Fruit fly (Drosophila melanogaster) whole organism, embryonic: ENCODE data around the gene CG4404.

ENCODE experiments used
- B-H1 ChIP-seq: fragments of 200-800 bp; sonication (Bioruptor generic); IDR thresholded peaks from 3 replicates; pipeline ENCODE4 v1.3.6; 2022; ENCODE audit warnings: missing biosample characterization, missing genetic modification characterization
- Bgb ChIP-seq: fragments of 200-800 bp; sonication (Bioruptor generic); IDR thresholded peaks from 2 replicates; pipeline ENCODE4 v1.3.6; 2022; ENCODE audit warnings: missing biosample characterization, missing genetic modification characterization; ENCODE audit not compliant: partially characterized antibody
- Bteb2 ChIP-seq: fragments of 200-800 bp; sonication (Bioruptor generic); optimal IDR thresholded peaks from 2 replicates; lab custom pipeline; 2016; ENCODE audit warnings: missing biosample characterization, missing genetic modification characterization
- CG10147 ChIP-seq: fragments of 200-800 bp; sonication (Bioruptor generic); optimal IDR thresholded peaks from 2 replicates; lab custom pipeline; 2019; ENCODE audit warnings: missing biosample characterization, mild to moderate bottlenecking, missing genetic modification characterization, moderate library complexity
- CG10209 ChIP-seq: fragments of 200-800 bp; sonication (Bioruptor generic); optimal IDR thresholded peaks from 3 replicates; lab custom pipeline; 2017; ENCODE audit warnings: missing biosample characterization, mild to moderate bottlenecking, missing genetic modification characterization, missing genetic modification reagents
- CG10267 ChIP-seq: fragments of 200-800 bp; sonication (Bioruptor generic); optimal IDR thresholded peaks from 2 replicates; lab custom pipeline; 2018; ENCODE audit warnings: missing biosample characterization, mild to moderate bottlenecking, missing genetic modification characterization, moderate library complexity
- CG10366 ChIP-seq: fragments of 200-800 bp; sonication (Bioruptor generic); IDR thresholded peaks from 2 replicates; pipeline ENCODE4 v1.3.6; 2022; ENCODE audit warnings: missing biosample characterization, missing genetic modification characterization
- CG12071 ChIP-seq: fragments of 200-800 bp; sonication (Bioruptor generic); optimal IDR thresholded peaks from 3 replicates; lab custom pipeline; 2018; ENCODE audit warnings: missing biosample characterization, mild to moderate bottlenecking, missing genetic modification characterization
- CG12769 ChIP-seq: fragments of 200-800 bp; sonication (Bioruptor generic); optimal IDR thresholded peaks from 2 replicates; lab custom pipeline; 2019; ENCODE audit warnings: missing biosample characterization, mild to moderate bottlenecking, missing genetic modification characterization, moderate library complexity
- CG16813 ChIP-seq: fragments of 200-800 bp; sonication (Bioruptor generic); IDR thresholded peaks from 3 replicates; pipeline ENCODE4 v1.3.6; 2022; ENCODE audit warnings: missing biosample characterization, missing genetic modification characterization; ENCODE audit not compliant: partially characterized antibody
- CG1792 ChIP-seq: fragments of 200-800 bp; sonication (Bioruptor generic); optimal IDR thresholded peaks from 2 replicates; lab custom pipeline; 2016; ENCODE audit warnings: missing biosample characterization, missing genetic modification characterization
- CG18011 ChIP-seq: fragments of 200-800 bp; sonication (Bioruptor generic); optimal IDR thresholded peaks from 2 replicates; lab custom pipeline; 2017; ENCODE audit warnings: missing biosample characterization, missing genetic modification characterization, mild to moderate bottlenecking, moderate library complexity, missing genotype
- CG33557 ChIP-seq: fragments of 200-800 bp; sonication (Bioruptor generic); optimal IDR thresholded peaks from 2 replicates; lab custom pipeline; 2019; ENCODE audit warnings: missing biosample characterization, mild to moderate bottlenecking, missing genetic modification characterization, moderate library complexity
- CG4404 ChIP-seq: fragments of 200-800 bp; sonication (Bioruptor generic); IDR thresholded peaks from 2 replicates; pipeline ENCODE4 v1.3.6; 2022; ENCODE audit warnings: missing biosample characterization, missing genetic modification characterization
- CG4617 ChIP-seq: fragments of 200-800 bp; sonication (Bioruptor generic); optimal IDR thresholded peaks from 3 replicates; lab custom pipeline; 2016; ENCODE audit warnings: missing biosample characterization, missing genetic modification characterization, borderline replicate concordance
- CG7372 ChIP-seq: fragments of 200-800 bp; sonication (Bioruptor generic); IDR thresholded peaks from 2 replicates; pipeline ENCODE4 v1.3.6; 2022; ENCODE audit warnings: missing biosample characterization, missing genetic modification characterization
- CG9876 ChIP-seq: fragments of 200-800 bp; sonication (Bioruptor generic); optimal IDR thresholded peaks from 2 replicates; lab custom pipeline; 2016; ENCODE audit warnings: missing biosample characterization, missing genetic modification characterization
- D ChIP-seq, 2 experiments: fragments of 200-800 bp in 1 of 2; fragments of >200 bp in 1 of 2; sonication (Bioruptor generic) in 1 of 2; optimal IDR thresholded peaks; 2 replicates in 1 of 2; 3 replicates in 1 of 2; lab custom pipeline; 2017; ENCODE audit warnings: mild to moderate bottlenecking in 1 of 2, missing biosample characterization in 1 of 2, missing genetic modification characterization in 1 of 2, missing genetic modification reagents in 1 of 2
- Dbx ChIP-seq: fragments of 200-800 bp; sonication (Bioruptor generic); IDR thresholded peaks from 3 replicates; pipeline ENCODE4 v1.3.6; 2022; ENCODE audit warnings: missing biosample characterization, missing genetic modification characterization
- HLH3B ChIP-seq: fragments of 200-800 bp; sonication (Bioruptor generic); IDR thresholded peaks from 2 replicates; pipeline ENCODE4 v1.3.6; 2022; ENCODE audit warnings: missing biosample characterization, missing genetic modification characterization
- HmgZ ChIP-seq: fragments of 200-800 bp; sonication (Bioruptor generic); optimal IDR thresholded peaks from 2 replicates; lab custom pipeline; 2018; ENCODE audit warnings: missing biosample characterization, mild to moderate bottlenecking, missing genetic modification characterization
- Lhr ChIP-seq: fragments of 200-800 bp; sonication (Bioruptor generic); optimal IDR thresholded peaks from 3 replicates; lab custom pipeline; 2017; ENCODE audit warnings: mild to moderate bottlenecking, missing biosample characterization, missing genetic modification reagents, missing genetic modification characterization
- Med ChIP-seq: fragments of 200-800 bp; sonication (Bioruptor generic); peaks from one replicate; lab custom pipeline; 2016; ENCODE audit warnings: missing biosample characterization, missing genetic modification characterization, mild to moderate bottlenecking, inconsistent platforms, moderate library complexity
- NFAT ChIP-seq: fragments of 200-800 bp; sonication (Bioruptor generic); IDR thresholded peaks from 2 replicates; pipeline ENCODE4 v1.3.6; 2022; ENCODE audit warnings: missing biosample characterization, missing genetic modification characterization
- NfI ChIP-seq: fragments of 200-800 bp; sonication (Bioruptor generic); optimal IDR thresholded peaks from 3 replicates; lab custom pipeline; 2018; ENCODE audit warnings: missing biosample characterization, mild to moderate bottlenecking, missing genetic modification characterization, moderate library complexity
- Opbp ChIP-seq: fragments of 200-800 bp; sonication (Bioruptor generic); IDR thresholded peaks from 3 replicates; pipeline ENCODE4 v1.3.6; 2022; ENCODE audit warnings: missing biosample characterization, missing genetic modification characterization; ENCODE audit not compliant: partially characterized antibody
- Optix ChIP-seq: fragments of 200-800 bp; sonication (Bioruptor generic); IDR thresholded peaks from 3 replicates; pipeline ENCODE4 v1.3.6; 2022; ENCODE audit warnings: missing biosample characterization, missing genetic modification characterization
- Ptx1 ChIP-seq: fragments of 200-800 bp; sonication (Bioruptor generic); IDR thresholded peaks from 2 replicates; pipeline ENCODE4 v1.3.6; 2022; ENCODE audit warnings: missing biosample characterization, missing genetic modification characterization
- Trl ChIP-seq, 3 experiments: fragments of >200 bp in 2 of 3; fragments of 200-800 bp in 1 of 3; sonication (Bioruptor generic) in 1 of 3; optimal IDR thresholded peaks; 2 replicates in 1 of 3; 3 replicates in 2 of 3; lab custom pipeline; 2016 to 2017; ENCODE audit warnings: missing biosample characterization in 1 of 3, missing genetic modification characterization in 1 of 3
- az2 ChIP-seq: fragments of 200-800 bp; sonication (Bioruptor generic); optimal IDR thresholded peaks from 3 replicates; lab custom pipeline; 2016; ENCODE audit warnings: missing biosample characterization, missing genetic modification characterization
- cato ChIP-seq: fragments of 200-800 bp; sonication (Bioruptor generic); optimal IDR thresholded peaks from 2 replicates; lab custom pipeline; 2016; ENCODE audit warnings: missing biosample characterization, missing genetic modification characterization, borderline replicate concordance
- ci ChIP-seq: fragments of 200-800 bp; sonication (Bioruptor generic); IDR thresholded peaks from 3 replicates; pipeline ENCODE4 v1.3.6; 2022; ENCODE audit warnings: missing biosample characterization, missing genetic modification characterization
- disco-r ChIP-seq: fragments of 200-800 bp; sonication (Bioruptor generic); optimal IDR thresholded peaks from 2 replicates; lab custom pipeline; 2016; ENCODE audit warnings: missing biosample characterization, missing genetic modification characterization
- ewg ChIP-seq: fragments of 200-800 bp; sonication (Bioruptor generic); optimal IDR thresholded peaks from 3 replicates; lab custom pipeline; 2017; ENCODE audit warnings: mild to moderate bottlenecking, missing biosample characterization, missing genetic modification reagents, missing genetic modification characterization
- fd3F ChIP-seq: fragments of 200-800 bp; sonication (Bioruptor generic); optimal IDR thresholded peaks from 2 replicates; lab custom pipeline; 2018; ENCODE audit warnings: missing biosample characterization, mild to moderate bottlenecking, missing genetic modification characterization, moderate library complexity
- gce ChIP-seq: fragments of 200-800 bp; sonication (Bioruptor generic); IDR thresholded peaks from 3 replicates; pipeline ENCODE4 v1.3.6; 2022; ENCODE audit warnings: missing biosample characterization, missing genetic modification characterization
- gem ChIP-seq: fragments of 200-800 bp; sonication (Bioruptor generic); optimal IDR thresholded peaks from 2 replicates; lab custom pipeline; 2019; ENCODE audit warnings: missing biosample characterization, mild to moderate bottlenecking, missing genetic modification characterization, moderate library complexity
- kni ChIP-seq: fragments of 200-800 bp; sonication (Bioruptor generic); optimal IDR thresholded peaks from 3 replicates; lab custom pipeline; 2017; ENCODE audit warnings: mild to moderate bottlenecking, missing biosample characterization, missing genetic modification reagents, missing genetic modification characterization
- lab ChIP-seq: fragments of 200-800 bp; sonication (Bioruptor generic); optimal IDR thresholded peaks from 3 replicates; lab custom pipeline; 2017; ENCODE audit warnings: missing biosample characterization, missing genetic modification characterization, mild to moderate bottlenecking, moderate library complexity, missing genetic modification reagents
- odd ChIP-seq: fragments of 200-800 bp; sonication (Bioruptor generic); optimal IDR thresholded peaks from 2 replicates; lab custom pipeline; 2017; ENCODE audit warnings: missing biosample characterization, mild to moderate bottlenecking, missing genetic modification characterization
- pb ChIP-seq: fragments of 200-800 bp; sonication (Bioruptor generic); optimal IDR thresholded peaks from 3 replicates; lab custom pipeline; 2016; ENCODE audit warnings: missing biosample characterization, missing genetic modification characterization
- pzg ChIP-seq: fragments of 200-800 bp; sonication (Bioruptor generic); optimal IDR thresholded peaks from 3 replicates; lab custom pipeline; 2018; ENCODE audit warnings: missing biosample characterization, mild to moderate bottlenecking, missing genetic modification characterization, moderate library complexity
- sisA ChIP-seq: fragments of 200-800 bp; sonication (Bioruptor generic); IDR thresholded peaks from 2 replicates; pipeline ENCODE4 v1.3.6; 2022; ENCODE audit warnings: missing biosample characterization, missing genetic modification characterization
- sqz ChIP-seq: fragments of 200-800 bp; sonication (Bioruptor generic); optimal IDR thresholded peaks from 3 replicates; lab custom pipeline; 2018; ENCODE audit warnings: missing biosample characterization, mild to moderate bottlenecking, missing genetic modification characterization
- tgo ChIP-seq: fragments of 200-800 bp; sonication (Bioruptor generic); IDR thresholded peaks from 3 replicates; pipeline ENCODE4 v1.3.6; 2022; ENCODE audit warnings: missing biosample characterization, missing genetic modification characterization
- twi ChIP-seq: fragments of 200-800 bp; optimal IDR thresholded peaks from 2 replicates; lab custom pipeline; 2019; ENCODE audit warnings: missing biosample characterization, mild to moderate bottlenecking, missing genetic modification characterization, moderate library complexity

The CG4404 gene

DNA sequence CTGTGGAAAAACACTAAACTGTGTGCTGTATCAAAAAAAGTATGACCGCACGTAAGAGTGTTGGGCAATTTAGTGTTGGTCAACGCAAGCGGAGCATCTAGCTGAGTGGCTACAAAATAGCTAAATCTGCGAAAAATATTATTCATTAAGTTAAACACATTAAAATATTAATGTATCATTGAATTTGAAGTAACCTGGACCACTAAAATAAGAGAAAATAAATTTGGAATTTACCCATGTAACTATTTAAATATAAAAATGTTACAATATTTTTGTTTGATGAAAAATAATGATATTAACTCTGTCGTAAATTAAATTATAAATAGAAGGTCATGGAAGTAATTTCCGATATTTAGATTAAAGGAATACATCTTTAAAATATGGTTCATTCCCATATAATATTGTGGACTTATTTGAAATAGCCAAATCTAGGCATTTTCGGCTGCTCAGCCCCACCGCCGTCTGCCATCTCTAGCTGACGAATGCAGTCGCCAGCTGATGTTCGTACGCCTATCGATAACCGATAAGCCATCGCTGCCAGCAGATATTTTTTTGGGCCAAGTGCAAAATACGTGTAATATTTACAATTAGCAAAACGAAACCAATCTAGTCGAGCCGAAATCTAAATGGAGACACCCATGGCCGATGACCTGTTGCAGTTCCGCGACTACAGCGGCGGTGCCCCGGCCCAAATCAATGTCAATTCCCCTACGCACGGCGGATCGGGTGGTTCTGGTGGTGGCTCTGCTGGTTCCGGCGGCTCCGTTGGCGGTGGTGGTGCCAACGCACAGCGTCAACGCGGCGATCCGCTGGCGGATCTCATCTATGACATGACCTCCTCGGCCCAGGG, 4.0 kb upstream of the CG4404 start, which contains the start of the genes Brms1 and CG4645 (continued):
- TF ChIP-seq NFAT (GFP tag; lab: Robert Waterston, UW), result peak; percentile 68
- peak; percentile 33; the same call in 1 of the 2 replicates for TF ChIP-seq Bgb (GFP tag; lab: Robert Waterston, UW)
- TF ChIP-seq Bteb2 (GFP tag; lab: Kevin White, UChicago), result peak; percentile 3
- no peak for TF ChIP-seq kni (GFP tag; lab: Kevin White, UChicago)
- TF ChIP-seq Med, result peak; percentile 72
- peak; percentile 34 for TF ChIP-seq pzg (GFP tag; lab: Kevin White, UChicago)
- peak; percentile 16 for TF ChIP-seq CG10147 (GFP tag; lab: Kevin White, UChicago)
- no peak for TF ChIP-seq CG9876 (GFP tag; lab: Kevin White, UChicago)
- TF ChIP-seq sqz, result no peak
- TF ChIP-seq pb (GFP tag; lab: Kevin White, UChicago), result no peak
- peak; percentile 95 for TF ChIP-seq CG10267 (tag; lab: Kevin White, UChicago)
- TF ChIP-seq HLH3B (GFP tag; lab: Robert Waterston, UW), result peak; percentile 8; the same call in 1 of the 2 replicates
- TF ChIP-seq tgo (GFP tag; lab: Robert Waterston, UW), result 0 out of 3 replicates have a peak, but pooled peaks have one; percentile 39
- TF ChIP-seq fd3F, result peak; percentile 12
- TF ChIP-seq CG16813 (GFP tag; lab: Robert Waterston, UW), result 0 out of 3 replicates have a peak, but pooled peaks have one; percentile 25
- TF ChIP-seq CG4404 (GFP tag; lab: Robert Waterston, UW), result peak; percentile 75
- TF ChIP-seq NfI (GFP tag; lab: Kevin White, UChicago), result peak; percentile 60
- no peak for TF ChIP-seq CG12071
- 0 out of 3 replicates have a peak, but pooled peaks have one; percentile 35 for TF ChIP-seq Dbx
- TF ChIP-seq odd (GFP tag; lab: Kevin White, UChicago), result no peak
- peak; percentile 32 for TF ChIP-seq twi (tag; lab: Kevin White, UChicago)
- peak; percentile 73 for TF ChIP-seq gem (tag; lab: Kevin White, UChicago)
- peak; percentile 50 for TF ChIP-seq Ptx1
- peak; percentile 35 for TF ChIP-seq CG18011
- TF ChIP-seq B-H1, result no peak
- TF ChIP-seq gce (GFP tag; lab: Robert Waterston, UW), result no peak
- 0 out of 2 replicates have a peak, but pooled peaks have one; percentile 5 for TF ChIP-seq sisA (GFP tag; lab: Robert Waterston, UW)
- TF ChIP-seq az2 (GFP tag; lab: Kevin White, UChicago), result peak; percentile 29
- no peak for TF ChIP-seq Trl (optimal IDR thresholded peaks at IDR 0.05; lab: Kevin White, UChicago)
- TF ChIP-seq Trl (GFP tag; optimal IDR thresholded peaks at IDR 0.05; lab: Kevin White, UChicago), result no peak
- peak; percentile 20 for TF ChIP-seq Lhr
- TF ChIP-seq CG33557 (GFP tag; lab: Kevin White, UChicago), result peak; percentile 40
- peak; percentile 38 for TF ChIP-seq ewg (GFP tag; lab: Kevin White, UChicago)
- no peak for TF ChIP-seq CG1792 (GFP tag; lab: Kevin White, UChicago)
- peak; percentile 26 for TF ChIP-seq cato (GFP tag; lab: Kevin White, UChicago)
- TF ChIP-seq ci, result peak; percentile 33; the same call in 2 of the 3 replicates
- TF ChIP-seq CG12769, result no peak
- no peak for TF ChIP-seq D (optimal IDR thresholded peaks at IDR 0.05; lab: Kevin White, UChicago)
- no peak for TF ChIP-seq D (GFP tag; optimal IDR thresholded peaks at IDR 0.05; lab: Kevin White, UChicago)
- 0 out of 3 replicates have a peak, but pooled peaks have one; percentile 8 for TF ChIP-seq Opbp (GFP tag; lab: Robert Waterston, UW)
- no peak for TF ChIP-seq disco-r (GFP tag; lab: Kevin White, UChicago)
- no peak for TF ChIP-seq CG4617 (GFP tag; lab: Kevin White, UChicago)
- no peak for TF ChIP-seq CG7372 (GFP tag; lab: Robert Waterston, UW)
- TF ChIP-seq HmgZ (tag; lab: Kevin White, UChicago), result peak; percentile 41
- TF ChIP-seq lab, result peak; percentile 15
- TF ChIP-seq Optix (GFP tag; lab: Robert Waterston, UW), result no peak
- TF ChIP-seq CG10209 (GFP tag; lab: Kevin White, UChicago), result peak; percentile 56
- TF ChIP-seq CG10366 (GFP tag; lab: Robert Waterston, UW), result peak; percentile 16; the same call in 1 of the 2 replicates
